Fruit fly (Drosophila melanogaster) whole organism, embryonic: ENCODE results near the gene Kua.

ENCODE experiments used
- Bgb ChIP-seq: fragments of 200-800 bp; sonication (Bioruptor generic); IDR thresholded peaks from 2 replicates; pipeline ENCODE4 v1.3.6; 2022; ENCODE audit warnings: missing biosample characterization, missing genetic modification characterization; ENCODE audit not compliant: partially characterized antibody
- CG1233 ChIP-seq: fragments of 200-800 bp; sonication (Bioruptor generic); optimal IDR thresholded peaks from 4 replicates; lab custom pipeline; 2018; ENCODE audit warnings: missing biosample characterization, mild to moderate bottlenecking, missing genetic modification characterization
- CG13287 ChIP-seq: fragments of 200-800 bp; sonication (Bioruptor generic); IDR thresholded peaks from 2 replicates; pipeline ENCODE4 v1.3.6; 2022; ENCODE audit warnings: missing biosample characterization, missing genetic modification characterization; ENCODE audit not compliant: partially characterized antibody
- CG1792 ChIP-seq: fragments of 200-800 bp; sonication (Bioruptor generic); optimal IDR thresholded peaks from 2 replicates; lab custom pipeline; 2016; ENCODE audit warnings: missing biosample characterization, missing genetic modification characterization
- CG2120 ChIP-seq: fragments of 200-800 bp; sonication (Bioruptor generic); optimal IDR thresholded peaks from 3 replicates; lab custom pipeline; 2016; ENCODE audit warnings: missing biosample characterization, missing genetic modification characterization
- CG2202 ChIP-seq: fragments of 200-800 bp; sonication (Bioruptor generic); optimal IDR thresholded peaks from 2 replicates; lab custom pipeline; 2018; ENCODE audit warnings: missing biosample characterization, mild to moderate bottlenecking, missing genetic modification characterization
- CG30403 ChIP-seq: fragments of 200-800 bp; sonication (Bioruptor generic); optimal IDR thresholded peaks from 3 replicates; lab custom pipeline; 2016; ENCODE audit warnings: missing biosample characterization, missing genetic modification characterization
- CG4707 ChIP-seq: fragments of 200-800 bp; sonication (Bioruptor generic); optimal IDR thresholded peaks from 2 replicates; lab custom pipeline; 2018; ENCODE audit warnings: missing biosample characterization, mild to moderate bottlenecking, missing genetic modification characterization, moderate library complexity
- CG7839 ChIP-seq: fragments of 200-800 bp; sonication (Bioruptor generic); optimal IDR thresholded peaks from 3 replicates; lab custom pipeline; 2018; ENCODE audit warnings: missing biosample characterization, mild to moderate bottlenecking, missing genetic modification characterization, moderate library complexity
- CG8359 ChIP-seq: fragments of 200-800 bp; sonication (Bioruptor generic); optimal IDR thresholded peaks from 2 replicates; lab custom pipeline; 2017; ENCODE audit warnings: missing biosample characterization, mild to moderate bottlenecking, missing genetic modification characterization, borderline replicate concordance
- CG8924 ChIP-seq: fragments of 200-800 bp; optimal IDR thresholded peaks from 3 replicates; lab custom pipeline; 2019; ENCODE audit warnings: missing biosample characterization, mild to moderate bottlenecking, missing genetic modification characterization, moderate library complexity
- D19B ChIP-seq: fragments of 200-800 bp; sonication (Bioruptor generic); optimal IDR thresholded peaks from 2 replicates; lab custom pipeline; 2017; ENCODE audit warnings: missing biosample characterization, mild to moderate bottlenecking, missing genetic modification characterization
- Dad ChIP-seq: fragments of 200-800 bp; sonication (Bioruptor generic); optimal IDR thresholded peaks from 3 replicates; lab custom pipeline; 2016; ENCODE audit warnings: missing biosample characterization, missing genetic modification characterization
- Doc2 ChIP-seq: fragments of 200-800 bp; sonication (Bioruptor generic); IDR thresholded peaks from 2 replicates; pipeline ENCODE4 v1.3.6; 2022; ENCODE audit warnings: missing biosample characterization, missing genetic modification characterization
- E2f1 ChIP-seq: fragments of 200-800 bp; sonication (Bioruptor generic); IDR thresholded peaks from 2 replicates; pipeline ENCODE4 v1.3.6; 2022; ENCODE audit warnings: missing biosample characterization, missing genetic modification characterization
- Eip74EF ChIP-seq, 2 experiments: fragments of 200-800 bp in 1 of 2; fragments of >200 bp in 1 of 2; sonication (Bioruptor generic) in 1 of 2; optimal IDR thresholded peaks; 2 replicates each; lab custom pipeline; 2017 to 2019; ENCODE audit warnings: missing biosample characterization in 2 of 2, missing genetic modification characterization in 2 of 2, mild to moderate bottlenecking in 1 of 2, moderate library complexity in 1 of 2
- HLH54F ChIP-seq: fragments of 200-800 bp; sonication (Bioruptor generic); optimal IDR thresholded peaks from 3 replicates; lab custom pipeline; 2016; ENCODE audit warnings: missing biosample characterization, missing genetic modification characterization
- Hmr ChIP-seq: fragments of 200-800 bp; sonication (Bioruptor generic); optimal IDR thresholded peaks from 3 replicates; lab custom pipeline; 2017; ENCODE audit warnings: mild to moderate bottlenecking, missing biosample characterization, missing genetic modification reagents, missing genetic modification characterization
- Hr39 ChIP-seq: fragments of >200 bp; optimal IDR thresholded peaks from 2 replicates; lab custom pipeline; 2017
- Meics ChIP-seq: fragments of 200-800 bp; sonication (Bioruptor generic); optimal IDR thresholded peaks from 2 replicates; lab custom pipeline; 2017; ENCODE audit warnings: missing biosample characterization, mild to moderate bottlenecking, missing genetic modification characterization
- NFAT ChIP-seq: fragments of 200-800 bp; sonication (Bioruptor generic); IDR thresholded peaks from 2 replicates; pipeline ENCODE4 v1.3.6; 2022; ENCODE audit warnings: missing biosample characterization, missing genetic modification characterization
- Ravus ChIP-seq: fragments of 200-800 bp; sonication (Bioruptor generic); IDR thresholded peaks from 2 replicates; pipeline ENCODE4 v1.3.6; 2022; ENCODE audit warnings: missing biosample characterization, missing genetic modification characterization
- Side ChIP-seq: fragments of 200-800 bp; sonication (Bioruptor generic); optimal IDR thresholded peaks from 2 replicates; lab custom pipeline; 2016; ENCODE audit warnings: missing biosample characterization, missing genetic modification characterization
- Vsx1 ChIP-seq: fragments of 200-800 bp; sonication (Bioruptor generic); optimal IDR thresholded peaks from 2 replicates; lab custom pipeline; 2017; ENCODE audit warnings: missing biosample characterization, mild to moderate bottlenecking, missing genetic modification characterization, missing genetic modification reagents
- corto ChIP-seq: fragments of 200-800 bp; sonication (Bioruptor generic); optimal IDR thresholded peaks from 2 replicates; lab custom pipeline; 2016; ENCODE audit warnings: missing biosample characterization, mild to moderate bottlenecking, missing genetic modification characterization, moderate library complexity
- crp ChIP-seq, 2 experiments: fragments of 200-800 bp; sonication (Bioruptor generic); optimal IDR thresholded peaks; 2 replicates in 1 of 2; 3 replicates in 1 of 2; lab custom pipeline; 2017; ENCODE audit warnings: missing biosample characterization in 2 of 2, missing genetic modification characterization in 2 of 2, mild to moderate bottlenecking in 1 of 2, moderate library complexity in 1 of 2
- dm ChIP-seq: fragments of 200-800 bp; sonication (Bioruptor generic); optimal IDR thresholded peaks from 3 replicates; lab custom pipeline; 2016; ENCODE audit warnings: missing biosample characterization, missing genetic modification characterization
- emc ChIP-seq: fragments of 200-800 bp; sonication (Bioruptor generic); optimal IDR thresholded peaks from 2 replicates; lab custom pipeline; 2016; ENCODE audit warnings: missing biosample characterization, missing genetic modification characterization
- ems ChIP-seq: fragments of 200-800 bp; sonication (Bioruptor generic); optimal IDR thresholded peaks from 3 replicates; lab custom pipeline; 2016; ENCODE audit warnings: missing biosample characterization, missing genetic modification characterization
- exex ChIP-seq: fragments of 200-800 bp; sonication (Bioruptor generic); optimal IDR thresholded peaks from 4 replicates; lab custom pipeline; 2018; ENCODE audit warnings: missing biosample characterization, mild to moderate bottlenecking, missing genetic modification characterization, moderate library complexity
- grn ChIP-seq: fragments of 200-800 bp; sonication (Bioruptor generic); optimal IDR thresholded peaks from 3 replicates; lab custom pipeline; 2017; ENCODE audit warnings: missing biosample characterization, missing genetic modification characterization
- gro ChIP-seq: fragments of 200-800 bp; sonication (Bioruptor generic); optimal IDR thresholded peaks from 2 replicates; lab custom pipeline; 2016; ENCODE audit warnings: missing biosample characterization, missing genetic modification characterization
- h ChIP-seq: fragments of >200 bp; optimal IDR thresholded peaks from 2 replicates; lab custom pipeline; 2017
- ind ChIP-seq: fragments of 200-800 bp; sonication (Bioruptor generic); optimal IDR thresholded peaks from 3 replicates; lab custom pipeline; 2016; ENCODE audit warnings: missing biosample characterization, missing genetic modification characterization
- jing ChIP-seq: fragments of 200-800 bp; sonication (Bioruptor generic); optimal IDR thresholded peaks from 2 replicates; lab custom pipeline; 2018; ENCODE audit warnings: missing biosample characterization, mild to moderate bottlenecking, missing genetic modification characterization
- lab ChIP-seq: fragments of 200-800 bp; sonication (Bioruptor generic); optimal IDR thresholded peaks from 3 replicates; lab custom pipeline; 2017; ENCODE audit warnings: missing biosample characterization, missing genetic modification characterization, mild to moderate bottlenecking, moderate library complexity, missing genetic modification reagents
- luna ChIP-seq: fragments of 200-800 bp; sonication (Bioruptor generic); optimal IDR thresholded peaks from 2 replicates; lab custom pipeline; 2016; ENCODE audit warnings: missing biosample characterization, missing genetic modification characterization
- ranshi ChIP-seq: fragments of 200-800 bp; sonication (Bioruptor generic); IDR thresholded peaks from 2 replicates; pipeline ENCODE4 v1.3.6; 2022; ENCODE audit warnings: missing biosample characterization, missing genetic modification characterization
- ro ChIP-seq: fragments of 200-800 bp; sonication (Bioruptor generic); IDR thresholded peaks from 2 replicates; pipeline ENCODE4 v1.3.6; 2022; ENCODE audit warnings: missing biosample characterization, missing genetic modification characterization
- sc ChIP-seq, 3 experiments: fragments of >200 bp in 2 of 3; fragments of 200-800 bp in 1 of 3; sonication (Bioruptor generic) in 1 of 3; optimal IDR thresholded peaks; 2 replicates in 2 of 3; 3 replicates in 1 of 3; lab custom pipeline; 2017; ENCODE audit warnings: mild to moderate bottlenecking in 1 of 3, missing biosample characterization in 1 of 3, missing genetic modification characterization in 1 of 3, missing genetic modification reagents in 1 of 3
- stwl ChIP-seq: fragments of 200-800 bp; sonication (Bioruptor generic); optimal IDR thresholded peaks from 3 replicates; lab custom pipeline; 2018; ENCODE audit warnings: missing biosample characterization, mild to moderate bottlenecking, missing genetic modification characterization, moderate library complexity
- tap ChIP-seq: fragments of 200-800 bp; optimal IDR thresholded peaks from 3 replicates; lab custom pipeline; 2019; ENCODE audit warnings: missing biosample characterization, mild to moderate bottlenecking, missing genetic modification characterization, moderate library complexity
- toy ChIP-seq: fragments of 200-800 bp; sonication (Bioruptor generic); IDR thresholded peaks from 2 replicates; pipeline ENCODE4 v1.3.6; 2022; ENCODE audit warnings: missing biosample characterization, missing genetic modification characterization
- vnd ChIP-seq: fragments of 200-800 bp; sonication (Bioruptor generic); IDR thresholded peaks from 3 replicates; pipeline ENCODE4 v1.3.6; 2022; ENCODE audit warnings: missing biosample characterization, missing genetic modification characterization; ENCODE audit not compliant: partially characterized antibody
- wor ChIP-seq: fragments of 200-800 bp; sonication (Bioruptor generic); IDR thresholded peaks from 2 replicates; pipeline ENCODE4 v1.3.6; 2022; ENCODE audit warnings: missing biosample characterization, missing genetic modification characterization
- z ChIP-seq: fragments of 200-800 bp; sonication (Bioruptor generic); IDR thresholded peaks from 3 replicates; pipeline ENCODE4 v1.3.6; 2022; ENCODE audit warnings: missing biosample characterization, missing genetic modification characterization
- zen ChIP-seq: fragments of 200-800 bp; sonication (Bioruptor generic); optimal IDR thresholded peaks from 3 replicates; lab custom pipeline; 2018; ENCODE audit warnings: missing biosample characterization, mild to moderate bottlenecking, missing genetic modification characterization, moderate library complexity
- zen2 ChIP-seq: fragments of 200-800 bp; sonication (Bioruptor generic); IDR thresholded peaks from 3 replicates; pipeline ENCODE4 v1.3.6; 2022; ENCODE audit warnings: missing biosample characterization, missing genetic modification characterization; ENCODE audit not compliant: partially characterized antibody

The Kua gene

dm6 chr2L:20120388-20121232 lies 23.2 kb downstream of the Kua start (continued):
- TF ChIP-seq stwl (tag; lab: Kevin White, UChicago): peak; percentile 31
- TF ChIP-seq CG2120 (GFP tag; lab: Kevin White, UChicago): peak; percentile 93
- TF ChIP-seq zen (tag; lab: Kevin White, UChicago): peak; percentile 76
- TF ChIP-seq ems (GFP tag; lab: Kevin White, UChicago): peak; percentile 73
- no peak for TF ChIP-seq Eip74EF (GFP tag; optimal IDR thresholded peaks at IDR 0.05; lab: Kevin White, UChicago)
- peak; percentile 77 for TF ChIP-seq CG13287
- peak; percentile 94 for TF ChIP-seq ranshi (GFP tag; lab: Robert Waterston, UW)
- TF ChIP-seq ro (GFP tag; lab: Robert Waterston, UW): peak; percentile 86
- no peak for TF ChIP-seq sc (optimal IDR thresholded peaks at IDR 0.05; lab: Kevin White, UChicago)
- peak; percentile 62 for TF ChIP-seq sc (GFP tag; optimal IDR thresholded peaks at IDR 0.05; lab: Kevin White, UChicago)
- no peak for TF ChIP-seq Hr39 (lab: Kevin White, UChicago)
- TF ChIP-seq Doc2: peak; percentile 83
- peak; percentile 87 for TF ChIP-seq luna (GFP tag; lab: Kevin White, UChicago)
- TF ChIP-seq CG30403: peak; percentile 94
- peak; percentile 41 for TF ChIP-seq grn (GFP tag; lab: Kevin White, UChicago)
- TF ChIP-seq Side (GFP tag; lab: Kevin White, UChicago): peak; percentile 86
- TF ChIP-seq z (GFP tag; lab: Robert Waterston, UW): peak; percentile 98
- peak; percentile 58 for TF ChIP-seq Dad
- TF ChIP-seq ind (GFP tag; lab: Kevin White, UChicago): peak; percentile 90
- peak; percentile 56; the same call in 2 of the 3 replicates for TF ChIP-seq zen2 (GFP tag; lab: Robert Waterston, UW)
- peak; percentile 47 for TF ChIP-seq CG2202 (tag; lab: Kevin White, UChicago)
- peak; percentile 58 for TF ChIP-seq emc (GFP tag; lab: Kevin White, UChicago)
- TF ChIP-seq tap (tag; lab: Kevin White, UChicago): peak; percentile 41
- TF ChIP-seq E2f1: peak; percentile 89
- peak; percentile 83 for TF ChIP-seq dm (GFP tag; lab: Kevin White, UChicago)
- TF ChIP-seq lab (GFP tag; lab: Kevin White, UChicago): peak; percentile 70
- peak; percentile 22; the same call in 1 of the 2 replicates for TF ChIP-seq toy (GFP tag; lab: Robert Waterston, UW)
- TF ChIP-seq Hmr (GFP tag; lab: Kevin White, UChicago): peak; percentile 91
- peak; percentile 87 for TF ChIP-seq CG7839 (tag; lab: Kevin White, UChicago)
- peak; percentile 81 for TF ChIP-seq Meics (GFP tag; lab: Kevin White, UChicago)
- TF ChIP-seq Vsx1 (GFP tag; lab: Kevin White, UChicago): peak; percentile 13
- TF ChIP-seq CG1233 (GFP tag; lab: Kevin White, UChicago): peak; percentile 71
- TF ChIP-seq crp (GFP tag; optimal IDR thresholded peaks at IDR 0.05; lab: Kevin White, UChicago): peak in 1 of 2 experiments; percentile 23
- peak; percentile 74 for TF ChIP-seq jing (GFP tag; lab: Kevin White, UChicago)
- TF ChIP-seq CG8359 (GFP tag; lab: Kevin White, UChicago): no peak
- TF ChIP-seq CG8924 (tag; lab: Kevin White, UChicago): peak; percentile 81
- peak; percentile 99 for TF ChIP-seq NFAT
- TF ChIP-seq HLH54F: peak; percentile 87
- no peak for TF ChIP-seq exex
- no peak for TF ChIP-seq gro
- TF ChIP-seq vnd: peak; percentile 74
- peak; percentile 41 for TF ChIP-seq CG4707
- peak; percentile 57 for TF ChIP-seq Ravus (GFP tag; lab: Robert Waterston, UW)
- TF ChIP-seq corto: no peak
- TF ChIP-seq D19B (GFP tag; lab: Kevin White, UChicago): peak; percentile 37
- TF ChIP-seq wor: peak; percentile 73
- TF ChIP-seq Bgb (GFP tag; lab: Robert Waterston, UW): peak; percentile 64
- no peak for TF ChIP-seq h (lab: Kevin White, UChicago)
- peak; percentile 78 for TF ChIP-seq CG1792 (GFP tag; lab: Kevin White, UChicago)
